Worm (Caenorhabditis elegans) whole organism, midembryonic: Measurements from ENCODE around the gene zig-10.

Experiments
- T22C8.4 ChIP-seq: fragments of 200-800 bp; sonication (Bioruptor generic); IDR thresholded peaks from 2 replicates; pipeline ENCODE4 v1.3.6; 2022; ENCODE audit warnings: missing genetic modification characterization, missing compliant biosample characterization
- cog-1 ChIP-seq: sonication (generic microtip); optimal IDR thresholded peaks from 2 replicates; lab custom pipeline; 2016; ENCODE audit warnings: missing genetic modification characterization, missing compliant biosample characterization
- flt-1 ChIP-seq: fragments of 200-800 bp; sonication (Bioruptor generic); IDR thresholded peaks from 2 replicates; pipeline ENCODE4 v1.3.6; 2022; ENCODE audit warnings: missing genetic modification characterization, missing compliant biosample characterization
- med-1 ChIP-seq: sonication (generic microtip); optimal IDR thresholded peaks from 2 replicates; lab custom pipeline; 2017; ENCODE audit warnings: missing genetic modification characterization, mild to moderate bottlenecking, missing compliant biosample characterization, antibody characterized with exemption, missing genetic modification reagents; ENCODE audit not compliant: insufficient read depth
- ref-1 ChIP-seq: fragments of 200-800 bp; sonication (Bioruptor generic); conservative IDR thresholded peaks from 2 replicates; pipeline ENCODE4 v1.3.6; 2022; ENCODE audit warnings: missing genetic modification reagents, missing genetic modification characterization, missing compliant biosample characterization
- tab-1 ChIP-seq: fragments of 200-800 bp; sonication (Bioruptor generic); IDR thresholded peaks from 2 replicates; pipeline ENCODE4 v1.3.6; 2022; ENCODE audit warnings: missing genetic modification characterization, missing compliant biosample characterization
- ztf-23 ChIP-seq: fragments of 200-800 bp; sonication (Bioruptor generic); IDR thresholded peaks from 2 replicates; pipeline ENCODE4 v1.3.6; 2022; ENCODE audit warnings: missing genetic modification reagents, missing genetic modification characterization, missing compliant biosample characterization
- ztf-29 ChIP-seq: fragments of 200-800 bp; sonication (Bioruptor generic); IDR thresholded peaks from 2 replicates; pipeline ENCODE4 v1.3.6; 2022; ENCODE audit warnings: missing genetic modification reagents, missing genetic modification characterization, missing compliant biosample characterization

ce11 chrII:6366696-6367095 is 31.8 kb upstream of the zig-10 start, which contains the start of gene ctsa-4.1:
- TF ChIP-seq flt-1 (no peak), ztf-23 (no peak), cog-1 (tag; lab: Kevin White, UChicago) (no peak), ztf-29 (no peak), T22C8.4 (GFP tag; lab: Robert Waterston, UW) (no peak), med-1 (GFP tag; lab: Kevin White, UChicago) (no peak), tab-1 (no peak), ref-1 (no peak)
